Worm (Caenorhabditis elegans) whole organism, dauer: ENCODE measurements around the gene mnr-1.

Experiments used
- unc-62 ChIP-seq: sonication (generic microtip); optimal IDR thresholded peaks from 2 replicates; lab custom pipeline; 2017; ENCODE audit warnings: missing biosample characterization, missing genetic modification reagents, missing genetic modification characterization

The mnr-1 gene

ce11 chrV:20648868-20649267 lies 5.6 kb upstream of the mnr-1 start:
- no peak for TF ChIP-seq unc-62 (GFP tag; lab: Kevin White, UChicago)

- no peak for TF ChIP-seq unc-62 (GFP tag; lab: Kevin White, UChicago)
These were observed 2.5 kb upstream of the mnr-1 start for ce11 chrV:20651923-20652322.

- TF ChIP-seq unc-62 (GFP tag; lab: Kevin White, UChicago): no peak
These were observed 724 bp downstream of the mnr-1 start for ce11 chrV:20655174-20655573.

ce11 chrV:20656626-20657025 lies 2.2 kb downstream of the mnr-1 start:
- TF ChIP-seq unc-62 (GFP tag; lab: Kevin White, UChicago): no peak

ce11 chrV:20660025-20660424 lies 5.6 kb downstream of the mnr-1 start, which contains the start of gene W01F3.2:
TSS of gene W01F3.2 (plus strand) at chrV:20660325.
- no peak for TF ChIP-seq unc-62 (GFP tag; lab: Kevin White, UChicago)

ce11 chrV:20662474-20662873 lies 8.0 kb downstream of the mnr-1 start:
- no peak for TF ChIP-seq unc-62 (GFP tag; lab: Kevin White, UChicago)

ce11 chrV:20663736-20664135 lies 9.3 kb downstream of the mnr-1 start:
- TF ChIP-seq unc-62 (GFP tag; lab: Kevin White, UChicago): no peak

- TF ChIP-seq unc-62 (GFP tag; lab: Kevin White, UChicago): no peak
These were observed 10.5 kb downstream of the mnr-1 start for ce11 chrV:20664930-20665329.

- no peak for TF ChIP-seq unc-62 (GFP tag; lab: Kevin White, UChicago)
These were observed 12.5 kb downstream of the mnr-1 start, which contains the start of gene mlt-11 for ce11 chrV:20666905-20667304. TSS of gene mlt-11 (plus strand) at chrV:20667205.

- TF ChIP-seq unc-62 (GFP tag; lab: Kevin White, UChicago): no peak
These were observed 16.2 kb downstream of the mnr-1 start for ce11 chrV:20670625-20671024.

ce11 chrV:20680189-20680588 lies 25.7 kb downstream of the mnr-1 start:
- no peak for TF ChIP-seq unc-62 (GFP tag; lab: Kevin White, UChicago)

- TF ChIP-seq unc-62 (GFP tag; lab: Kevin White, UChicago): no peak
These were observed 26.7 kb downstream of the mnr-1 start, which contains the start of gene srsx-35 for ce11 chrV:20681120-20681519. TSS of gene srsx-35 (plus strand) at chrV:20681420.

ce11 chrV:20681824-20682223 lies 27.4 kb downstream of the mnr-1 start:
- TF ChIP-seq unc-62 (GFP tag; lab: Kevin White, UChicago): no peak

ce11 chrV:20682309-20682708 lies 27.9 kb downstream of the mnr-1 start:
- TF ChIP-seq unc-62 (GFP tag; lab: Kevin White, UChicago): no peak

ce11 chrV:20685383-20685782 lies 30.9 kb downstream of the mnr-1 start, which contains the start of gene klf-2:
TSS of gene klf-2 (plus strand) at chrV:20685683.
- no peak for TF ChIP-seq unc-62 (GFP tag; lab: Kevin White, UChicago)

- no peak for TF ChIP-seq unc-62 (GFP tag; lab: Kevin White, UChicago)
These were observed 35.1 kb downstream of the mnr-1 start, which contains the start of gene F53F8.3 for ce11 chrV:20689481-20690039. TSS of gene F53F8.3 (minus strand) at chrV:20689531.

ce11 chrV:20691585-20691984 lies 37.1 kb downstream of the mnr-1 start, which contains the start of gene F53F8.4:
TSS of gene F53F8.4 (minus strand) at chrV:20691685.
- no peak for TF ChIP-seq unc-62 (GFP tag; lab: Kevin White, UChicago)
